Worm (Caenorhabditis elegans) whole organism, L4 larva: Measurements from ENCODE around the gene ZK892.4.

Experiments used
- F37D6.2 ChIP-seq: sonication (generic microtip); optimal IDR thresholded peaks from 2 replicates; lab custom pipeline; 2016; ENCODE audit warnings: mild to moderate bottlenecking, missing genetic modification characterization, missing compliant biosample characterization
- T26A8.4 ChIP-seq: fragments of 200-800 bp; sonication (Bioruptor generic); IDR thresholded peaks from 2 replicates; pipeline ENCODE4 v1.3.6; 2022; ENCODE audit warnings: missing genetic modification characterization, missing compliant biosample characterization
- Y75B8A.6 ChIP-seq: fragments of 200-800 bp; sonication (Bioruptor generic); IDR thresholded peaks from 2 replicates; pipeline ENCODE4 v1.3.6; 2022; ENCODE audit warnings: missing genetic modification reagents, missing genetic modification characterization, missing compliant biosample characterization
- ceh-20 ChIP-seq: fragments of 200-800 bp; sonication (Bioruptor generic); IDR thresholded peaks from 2 replicates; pipeline ENCODE4 v1.3.6; 2022; ENCODE audit warnings: missing genetic modification reagents, missing genetic modification characterization, missing compliant biosample characterization
- ceh-32 ChIP-seq: sonication (generic microtip); optimal IDR thresholded peaks from 2 replicates; lab custom pipeline; 2016; ENCODE audit warnings: mild to moderate bottlenecking, missing genetic modification characterization, missing compliant biosample characterization; ENCODE audit not compliant: poor library complexity
- ceh-44 ChIP-seq: fragments of 200-800 bp; sonication (Bioruptor generic); IDR thresholded peaks from 2 replicates; pipeline ENCODE4 v1.3.6; 2022; ENCODE audit warnings: missing genetic modification reagents, missing genetic modification characterization, missing compliant biosample characterization
- cey-2 ChIP-seq: sonication (generic microtip); optimal IDR thresholded peaks from 3 replicates; lab custom pipeline; 2017; ENCODE audit warnings: missing genetic modification characterization, mild to moderate bottlenecking, missing compliant biosample characterization, antibody characterized with exemption, borderline replicate concordance; ENCODE audit not compliant: insufficient read depth
- daf-16 ChIP-seq, 3 experiments: sonication (generic microtip); optimal IDR thresholded peaks; 2 replicates each; lab custom pipeline; 2016 to 2017; ENCODE audit warnings: missing genetic modification characterization in 3 of 3, missing genetic modification reagents in 3 of 3, mild to moderate bottlenecking in 2 of 3, missing compliant biosample characterization in 2 of 3, missing biosample characterization in 1 of 3, moderate library complexity in 1 of 3
- daf-19 ChIP-seq: fragments of 200-800 bp; sonication (Bioruptor generic); conservative IDR thresholded peaks from 2 replicates; pipeline ENCODE4 v1.3.6; 2022; ENCODE audit warnings: missing genetic modification characterization, missing compliant biosample characterization
- dmd-6 ChIP-seq: fragments of 200-800 bp; sonication (Bioruptor generic); IDR thresholded peaks from 2 replicates; pipeline ENCODE4 v1.3.6; 2022; ENCODE audit warnings: missing genetic modification reagents, missing genetic modification characterization, missing compliant biosample characterization
- dpl-1 ChIP-seq: fragments of 150-350 bp; optimal IDR thresholded peaks from 2 replicates; lab custom pipeline; 2014; ENCODE audit warnings: missing biosample characterization, missing genetic modification reagents, missing genetic modification characterization
- duxl-1 ChIP-seq: sonication (generic microtip); optimal IDR thresholded peaks from 2 replicates; lab custom pipeline; 2016; ENCODE audit warnings: mild to moderate bottlenecking, missing genetic modification characterization, moderate library complexity, missing compliant biosample characterization; ENCODE audit not compliant: poor library complexity
- dve-1 ChIP-seq: sonication (generic microtip); optimal IDR thresholded peaks from 2 replicates; lab custom pipeline; 2017; ENCODE audit warnings: antibody characterized with exemption, mild to moderate bottlenecking, missing genetic modification characterization, missing compliant biosample characterization; ENCODE audit not compliant: insufficient read depth
- egl-43 ChIP-seq: fragments of 200-800 bp; sonication (Bioruptor generic); IDR thresholded peaks from 2 replicates; pipeline ENCODE4 v1.3.6; 2022; ENCODE audit warnings: missing genetic modification reagents, missing genetic modification characterization, missing compliant biosample characterization
- fkh-10 ChIP-seq: fragments of 150-350 bp; optimal IDR thresholded peaks from 2 replicates; lab custom pipeline; 2014; ENCODE audit warnings: missing biosample characterization, missing genetic modification reagents, missing genetic modification characterization
- gei-8 ChIP-seq: fragments of 200-800 bp; sonication (Bioruptor generic); optimal IDR thresholded peaks from 2 replicates; lab custom pipeline; 2018; ENCODE audit warnings: mild to moderate bottlenecking, missing genetic modification characterization, missing compliant biosample characterization
- hlh-11 ChIP-seq: fragments of 200-800 bp; sonication (Bioruptor generic); optimal IDR thresholded peaks from 2 replicates; lab custom pipeline; 2018; ENCODE audit warnings: mild to moderate bottlenecking, missing genetic modification characterization, missing compliant biosample characterization
- hlh-30 ChIP-seq: sonication (generic microtip); optimal IDR thresholded peaks from 2 replicates; lab custom pipeline; 2017; ENCODE audit warnings: antibody characterized with exemption, mild to moderate bottlenecking, missing genetic modification characterization, missing compliant biosample characterization; ENCODE audit not compliant: insufficient read depth
- lim-7 ChIP-seq: fragments of 200-800 bp; sonication (Bioruptor generic); IDR thresholded peaks from 2 replicates; pipeline ENCODE4 v1.3.6; 2022; ENCODE audit warnings: missing genetic modification characterization, missing compliant biosample characterization
- lin-38 ChIP-seq: fragments of 200-800 bp; sonication (Bioruptor generic); IDR thresholded peaks from 2 replicates; pipeline ENCODE4 v1.3.6; 2022; ENCODE audit warnings: missing genetic modification reagents, missing genetic modification characterization, missing compliant biosample characterization
- lin-39 ChIP-seq: fragments of 150-350 bp; optimal IDR thresholded peaks from 2 replicates; lab custom pipeline; 2014; ENCODE audit warnings: missing biosample characterization, missing genetic modification reagents, missing genetic modification characterization
- lsy-2 ChIP-seq, 2 experiments: fragments of 150-350 bp in 1 of 2; sonication (generic microtip) in 1 of 2; optimal IDR thresholded peaks; 2 replicates each; lab custom pipeline; 2014 to 2017; ENCODE audit warnings: missing biosample characterization in 2 of 2, missing genetic modification characterization in 2 of 2
- mdl-1 ChIP-seq, 2 experiments: fragments of 150-350 bp in 1 of 2; sonication (generic microtip) in 1 of 2; optimal IDR thresholded peaks; 2 replicates each; lab custom pipeline; 2014 to 2017; ENCODE audit warnings: missing biosample characterization in 2 of 2, missing genetic modification characterization in 2 of 2
- mep-1 ChIP-seq: fragments of 150-350 bp; sonication (generic microtip); optimal IDR thresholded peaks from 3 replicates; lab custom pipeline; 2014; ENCODE audit warnings: missing biosample characterization, missing genetic modification characterization
- mxl-3 ChIP-seq: fragments of 200-800 bp; sonication (Bioruptor generic); optimal IDR thresholded peaks from 2 replicates; lab custom pipeline; 2018; ENCODE audit warnings: mild to moderate bottlenecking, missing genetic modification characterization, missing compliant biosample characterization
- nhr-102 ChIP-seq: sonication (generic microtip); optimal IDR thresholded peaks from 2 replicates; lab custom pipeline; 2016; ENCODE audit warnings: mild to moderate bottlenecking, missing genetic modification characterization, moderate library complexity, missing compliant biosample characterization
- nhr-11 ChIP-seq: fragments of 150-350 bp; optimal IDR thresholded peaks from 2 replicates; lab custom pipeline; 2014; ENCODE audit warnings: missing biosample characterization, missing genetic modification characterization
- nhr-25 ChIP-seq: sonication (generic microtip); optimal IDR thresholded peaks from 2 replicates; lab custom pipeline; 2017; ENCODE audit warnings: missing genetic modification characterization, mild to moderate bottlenecking, missing compliant biosample characterization, antibody characterized with exemption, moderate library complexity, borderline replicate concordance; ENCODE audit not compliant: insufficient read depth
- nhr-28 ChIP-seq: fragments of 150-350 bp; optimal IDR thresholded peaks from 2 replicates; lab custom pipeline; 2014; ENCODE audit warnings: missing biosample characterization, missing genetic modification characterization
- nhr-41 ChIP-seq: fragments of 200-800 bp; sonication (Bioruptor generic); IDR thresholded peaks from 2 replicates; pipeline ENCODE4 v1.3.6; 2022; ENCODE audit warnings: missing genetic modification reagents, missing genetic modification characterization, missing compliant biosample characterization
- nhr-42 ChIP-seq: fragments of 200-800 bp; sonication (Bioruptor generic); IDR thresholded peaks from 2 replicates; pipeline ENCODE4 v1.3.6; 2022; ENCODE audit warnings: missing genetic modification characterization, missing compliant biosample characterization
- nhr-48 ChIP-seq: sonication (generic microtip); optimal IDR thresholded peaks from 2 replicates; lab custom pipeline; 2016; ENCODE audit warnings: mild to moderate bottlenecking, missing genetic modification characterization, missing compliant biosample characterization
- nhr-6 ChIP-seq: fragments of 150-350 bp; optimal IDR thresholded peaks from 2 replicates; lab custom pipeline; 2014; ENCODE audit warnings: missing biosample characterization, missing genetic modification characterization
- php-3 ChIP-seq: fragments of 200-800 bp; sonication (Bioruptor generic); IDR thresholded peaks from 2 replicates; pipeline ENCODE4 v1.3.6; 2022; ENCODE audit warnings: missing genetic modification reagents, missing genetic modification characterization, missing compliant biosample characterization
- rbr-2 ChIP-seq: sonication (generic microtip); optimal IDR thresholded peaks from 2 replicates; lab custom pipeline; 2016; ENCODE audit warnings: missing genotype, missing genetic modification characterization, missing compliant biosample characterization
- spr-3 ChIP-seq: fragments of 200-800 bp; sonication (Bioruptor generic); optimal IDR thresholded peaks from 2 replicates; lab custom pipeline; 2018; ENCODE audit warnings: mild to moderate bottlenecking, missing genetic modification characterization, missing compliant biosample characterization
- tag-97 ChIP-seq: fragments of 200-800 bp; sonication (Bioruptor generic); IDR thresholded peaks from 2 replicates; pipeline ENCODE4 v1.3.6; 2022; ENCODE audit warnings: missing genetic modification characterization, missing compliant biosample characterization
- tra-1 ChIP-seq: fragments of 200-800 bp; sonication (Bioruptor generic); IDR thresholded peaks from 2 replicates; pipeline ENCODE4 v1.3.6; 2022; ENCODE audit warnings: missing genetic modification reagents, missing genetic modification characterization, missing compliant biosample characterization
- zag-1 ChIP-seq: fragments of 150-350 bp; optimal IDR thresholded peaks from 2 replicates; lab custom pipeline; 2014; ENCODE audit warnings: missing biosample characterization, missing genetic modification characterization
- ztf-11 ChIP-seq: fragments of 150-350 bp; optimal IDR thresholded peaks from 2 replicates; lab custom pipeline; 2014; ENCODE audit warnings: missing biosample characterization, missing genetic modification characterization

The ZK892.4 gene

DNA sequence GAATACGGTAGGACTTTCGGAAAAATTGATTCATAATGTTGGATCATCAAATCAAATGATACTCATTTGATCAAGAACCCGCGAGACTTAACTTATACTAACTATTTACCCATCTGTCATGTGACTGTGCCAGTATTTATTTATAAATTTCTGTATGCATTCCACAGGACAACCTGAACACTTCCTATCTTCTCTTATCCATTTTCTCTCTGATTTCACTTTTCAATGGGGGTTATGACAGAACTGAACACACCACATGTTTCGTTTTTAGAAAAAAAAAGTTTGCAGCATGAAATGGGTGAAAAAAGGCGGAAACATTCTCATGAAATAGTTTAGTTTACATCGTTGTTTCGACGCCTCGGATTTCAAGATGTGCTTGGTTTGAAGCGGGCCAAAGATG, 11.2 kb downstream of the ZK892.4 start (continued):
- TF ChIP-seq fkh-10 (GFP tag; lab: Kevin White, UChicago) (no peak), gei-8 (GFP tag; lab: Kevin White, UChicago) (no peak), zag-1 (tag; lab: Kevin White, UChicago) (no peak), mdl-1 (tag; optimal IDR thresholded peaks at IDR 0.05; lab: Kevin White, UChicago) (no peak), dve-1 (no peak), dpl-1 (no peak), egl-43 (GFP tag; lab: Robert Waterston, UW) (no peak), tag-97 (GFP tag; lab: Robert Waterston, UW) (no peak), ceh-44 (GFP tag; lab: Robert Waterston, UW) (no peak), nhr-28 (tag; lab: Kevin White, UChicago) (no peak), nhr-42 (GFP tag; lab: Robert Waterston, UW) (no peak), T26A8.4 (no peak), ztf-11 (tag; lab: Kevin White, UChicago) (no peak), lsy-2 (tag; optimal IDR thresholded peaks at IDR 0.05; lab: Kevin White, UChicago) (no peak), lim-7 (GFP tag; lab: Robert Waterston, UW) (no peak), nhr-6 (tag; lab: Kevin White, UChicago) (no peak), F37D6.2 (no peak), lin-38 (GFP tag; lab: Robert Waterston, UW) (no peak), hlh-11 (no peak), spr-3 (no peak), mep-1 (tag; lab: Kevin White, UChicago) (no peak), mxl-3 (GFP tag; lab: Kevin White, UChicago) (peak; percentile 15), duxl-1 (no peak), nhr-11 (tag; lab: Kevin White, UChicago) (no peak), Y75B8A.6 (GFP tag; lab: Robert Waterston, UW) (no peak), ceh-32 (tag; lab: Kevin White, UChicago) (no peak), rbr-2 (tag; lab: Kevin White, UChicago) (no peak), daf-19 (no peak), daf-16 (GFP tag; optimal IDR thresholded peaks at IDR 0.05; lab: Kevin White, UChicago) (no peak), daf-16 (tag; optimal IDR thresholded peaks at IDR 0.05; lab: Kevin White, UChicago) (no peak), cey-2 (tag; lab: Kevin White, UChicago) (no peak), nhr-102 (no peak), lin-39 (tag; lab: Kevin White, UChicago) (no peak), nhr-41 (GFP tag; lab: Robert Waterston, UW) (no peak), tra-1 (GFP tag; lab: Robert Waterston, UW) (0 out of 2 replicates have a peak, but pooled peaks have one; percentile 25)

DNA sequence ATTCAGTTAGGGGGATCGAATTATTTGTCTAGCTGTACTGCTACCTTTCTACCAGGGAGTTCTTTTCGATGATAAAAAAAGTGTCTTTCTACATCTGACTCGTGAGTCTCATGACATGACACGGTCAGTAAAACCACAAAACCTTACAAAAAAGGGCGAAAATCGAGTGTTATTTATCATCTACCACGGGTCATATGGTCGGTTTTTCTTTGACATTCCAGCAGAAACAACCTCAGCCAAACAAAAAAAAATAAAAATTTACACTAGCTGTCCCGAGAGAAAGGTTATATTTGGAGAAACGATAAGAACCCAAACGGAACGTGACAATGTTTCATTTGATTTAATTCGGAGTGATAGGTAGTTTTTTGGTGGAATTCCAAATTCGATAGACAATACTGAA, 13.3 kb downstream of the ZK892.4 start:
- TF ChIP-seq dve-1 (peak; percentile 18), ceh-20 (GFP tag; lab: Robert Waterston, UW) (peak; percentile 56; the same call in 1 of the 2 replicates), lin-39 (tag; lab: Kevin White, UChicago) (no peak), dmd-6 (GFP tag; lab: Robert Waterston, UW) (peak; percentile 62), cey-2 (tag; lab: Kevin White, UChicago) (peak; percentile 54), hlh-30 (tag; lab: Kevin White, UChicago) (peak; percentile 85), nhr-48 (tag; lab: Kevin White, UChicago) (no peak), mdl-1 (tag; optimal IDR thresholded peaks at IDR 0.05; lab: Kevin White, UChicago) (peak in 1 of 2 experiments; percentile 7), nhr-25 (tag; lab: Kevin White, UChicago) (no peak), tra-1 (GFP tag; lab: Robert Waterston, UW) (peak; percentile 52; the same call in 1 of the 2 replicates), nhr-28 (tag; lab: Kevin White, UChicago) (peak; percentile 72), php-3 (GFP tag; lab: Robert Waterston, UW) (no peak)
